Worm (Caenorhabditis elegans): ENCODE data around the gene F36H1.11.

The F36H1.11 gene

ce11 chrIV:11092502-11093080 lies 43.6 kb downstream of the F36H1.11 start, which contains the start of gene bcc-1 (continued):
- TF ChIP-seq nhr-25 (tag; optimal IDR thresholded peaks at IDR 0.05; ENCODE audit: borderline replicate concordance, insufficient read depth): peak; percentile 10
- TF ChIP-seq ceh-20 (GFP tag; IDR thresholded peaks at IDR 0.05): peak; percentile 78; the same call in 1 of the 2 replicates
- peak in 1 of 2 experiments; percentile 53 for TF ChIP-seq mdl-1 (tag; optimal IDR thresholded peaks at IDR 0.05)
- peak; percentile 55 for TF ChIP-seq hlh-11 (tag; optimal IDR thresholded peaks at IDR 0.05)
- peak; percentile 27 for TF ChIP-seq mxl-3 (GFP tag; optimal IDR thresholded peaks at IDR 0.05)
- no peak for TF ChIP-seq aly-2 (tag; optimal IDR thresholded peaks at IDR 0.05)
- no peak for TF ChIP-seq nhr-76 (tag; optimal IDR thresholded peaks at IDR 0.05)
- no peak for TF ChIP-seq F10B5.3 (tag; optimal IDR thresholded peaks at IDR 0.05)
- no peak for TF ChIP-seq lim-7 (GFP tag; IDR thresholded peaks at IDR 0.05)
- no peak for TF ChIP-seq egl-43 (GFP tag; IDR thresholded peaks at IDR 0.05)
- no peak for TF ChIP-seq T26A8.4 (GFP tag; IDR thresholded peaks at IDR 0.05)
- peak in 1 of 2 experiments; percentile 98 for TF ChIP-seq unc-62 (GFP tag; optimal IDR thresholded peaks at IDR 0.05 in 1 of 2)
- TF ChIP-seq unc-62 (tag; optimal IDR thresholded peaks at IDR 0.05): no peak
- no peak for TF ChIP-seq Y105C5A.15 (GFP tag; IDR thresholded peaks at IDR 0.05)
- TF ChIP-seq lsy-2 (tag; optimal IDR thresholded peaks at IDR 0.05): peak in 1 of 2 experiments; percentile 41
- TF ChIP-seq hlh-30 (tag; optimal IDR thresholded peaks at IDR 0.05; ENCODE audit: insufficient read depth): peak; percentile 43
- peak; percentile 42 for TF ChIP-seq cey-2 (tag; optimal IDR thresholded peaks at IDR 0.05; ENCODE audit: borderline replicate concordance, insufficient read depth)
- no peak for TF ChIP-seq ceh-44 (GFP tag; IDR thresholded peaks at IDR 0.05)
- no peak for TF ChIP-seq zfp-2 (tag; optimal IDR thresholded peaks at IDR 0.05)
- no peak for TF ChIP-seq snpc-4 (tag; optimal IDR thresholded peaks at IDR 0.05)
- peak; percentile 62 for TF ChIP-seq nhr-28 (tag; optimal IDR thresholded peaks at IDR 0.05)

- peak; percentile 93 for TF ChIP-seq aha-1 (tag)
- TF ChIP-seq nhr-41 (GFP tag; IDR thresholded peaks at IDR 0.05): no peak
Observed at ce11 chrIV:11094052-11094451, 45.1 kb downstream of the F36H1.11 start.

- TF ChIP-seq unc-62 (GFP tag; optimal IDR thresholded peaks at IDR 0.05 in 1 of 2): peak in 1 of 2 experiments; percentile 93
- no peak for TF ChIP-seq unc-62 (tag; optimal IDR thresholded peaks at IDR 0.05)
- TF ChIP-seq F26F4.8 (GFP tag; conservative IDR thresholded peaks at IDR 0.05): no peak
- no peak for TF ChIP-seq unc-39 (tag; optimal IDR thresholded peaks at IDR 0.05)
- no peak for TF ChIP-seq ZK546.5 (tag; optimal IDR thresholded peaks at IDR 0.05)
- no peak for TF ChIP-seq duxl-1 (tag; optimal IDR thresholded peaks at IDR 0.05; ENCODE audit: poor library complexity)
- TF ChIP-seq aha-1 (tag): peak; percentile 42
- peak in 1 of 2 experiments; percentile 24 for TF ChIP-seq lsy-2 (tag; optimal IDR thresholded peaks at IDR 0.05)
- TF ChIP-seq fkh-10 (GFP tag; optimal IDR thresholded peaks at IDR 0.05): peak; percentile 86
Observed at ce11 chrIV:11094974-11095373, 46.0 kb downstream of the F36H1.11 start, which contains the start of gene M7.8. Gene M7.8 (minus strand): TSS chrIV:11095085.

- TF ChIP-seq unc-130 (GFP tag; optimal IDR thresholded peaks at IDR 0.05) (no peak), nhr-76 (tag; optimal IDR thresholded peaks at IDR 0.05) (peak; percentile 76)
Observed at ce11 chrIV:11097795-11098194, 48.8 kb downstream of the F36H1.11 start, which contains the start of gene M7.12. Gene M7.12 (minus strand): TSS chrIV:11097982.

Data from whole organism, L4 larva.